Worm (Caenorhabditis elegans): Measurements from ENCODE around the gene C02B8.3.

Gene C02B8.3

DNA sequence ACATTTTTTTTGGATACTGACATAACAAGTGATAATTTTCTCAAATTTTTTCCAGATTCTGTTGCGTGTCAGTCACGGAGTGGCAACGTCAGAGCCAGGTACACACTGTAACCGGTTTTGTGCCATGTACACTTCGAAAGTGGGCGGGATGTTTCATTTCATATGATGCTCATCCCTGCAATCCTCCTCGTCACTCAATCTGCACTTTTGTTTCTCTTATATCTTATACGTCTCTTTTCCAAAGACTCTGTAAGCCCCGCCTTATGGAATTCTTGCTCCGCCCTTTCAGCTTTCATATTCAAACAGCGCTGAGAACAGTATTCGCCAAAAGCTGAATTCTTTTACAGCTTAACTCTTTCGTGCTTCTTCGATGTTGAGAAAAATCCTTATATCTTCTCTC is at the start of gene C02B8.3:
TSS of gene C02B8.3 (plus strand) at position 301 of the 400 bp plus-strand sequence.
- no peak for TF ChIP-seq unc-62 (GFP tag; optimal IDR thresholded peaks at IDR 0.05)

DNA sequence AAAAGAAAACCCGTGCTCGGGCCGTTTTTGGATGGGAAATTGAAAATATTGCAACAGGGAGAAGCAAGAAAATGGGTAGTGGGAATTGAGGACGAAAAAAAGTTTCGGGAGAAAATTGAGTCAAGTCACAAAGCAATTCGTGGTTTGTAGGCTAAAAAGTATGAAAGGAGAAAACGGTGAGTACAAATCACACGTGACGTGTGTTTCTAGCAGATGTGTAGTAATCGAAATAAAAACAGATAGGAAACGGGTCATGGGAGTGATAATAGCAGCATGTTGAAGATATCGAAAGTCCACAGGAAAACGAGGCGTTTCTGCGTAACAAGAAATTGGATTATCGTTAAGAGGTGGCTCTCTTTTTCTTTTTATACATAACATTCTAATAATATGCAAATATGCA is 49.3 kb upstream of the C02B8.3 start:
- no peak for TF ChIP-seq unc-62 (GFP tag; optimal IDR thresholded peaks at IDR 0.05)

DNA sequence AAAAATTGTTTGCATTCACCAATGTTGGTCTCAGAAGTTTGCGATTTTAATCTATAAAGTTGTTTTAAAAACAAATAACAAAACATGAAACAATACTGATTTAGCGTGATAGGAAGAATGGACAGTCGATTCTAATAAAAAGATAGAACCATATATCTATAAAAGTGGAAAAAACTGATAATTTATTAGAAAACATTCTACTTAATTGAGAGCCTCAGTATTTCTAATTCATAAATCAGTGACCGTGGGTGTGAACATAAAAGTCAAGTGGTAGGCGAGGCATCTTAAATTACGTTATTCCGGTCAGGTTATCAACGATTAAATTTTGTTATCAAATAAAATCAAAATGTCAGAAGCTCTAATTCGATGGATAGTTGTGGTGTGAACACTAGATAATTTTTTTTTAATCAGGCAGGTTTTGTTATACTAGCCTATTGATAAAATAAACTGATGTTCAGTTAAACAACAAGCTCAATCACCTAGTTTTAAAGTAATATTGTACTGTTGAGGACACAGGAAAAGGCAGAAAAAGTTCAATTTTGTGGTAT is 40.4 kb upstream of the C02B8.3 start, which contains the start of gene catp-5:
TSS of gene catp-5 (minus strand) at position 51 of the 548 bp plus-strand sequence.
- no peak for TF ChIP-seq unc-62 (GFP tag; optimal IDR thresholded peaks at IDR 0.05)

DNA sequence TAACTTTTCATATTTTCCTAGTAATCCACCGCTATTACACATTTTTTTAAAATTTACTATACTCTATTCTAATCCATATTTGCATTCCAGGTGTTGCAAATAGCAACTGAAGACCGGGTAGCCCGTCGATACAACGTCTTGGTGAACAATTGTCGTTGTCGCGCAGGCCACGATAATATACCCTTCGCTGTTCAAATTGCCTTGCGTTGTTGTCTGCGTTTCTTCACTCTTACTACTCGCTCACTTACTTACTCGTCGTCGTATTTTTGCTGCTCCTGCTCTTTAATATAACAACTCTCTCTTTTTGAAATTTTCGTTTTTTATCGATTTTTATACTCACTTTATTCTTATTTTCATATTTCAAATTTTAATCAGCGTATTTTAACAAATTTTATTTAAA is 35.3 kb upstream of the C02B8.3 start, which contains the start of gene K07E3.2:
TSS of gene K07E3.2 (plus strand) at position 400 of the 400 bp plus-strand sequence.
- TF ChIP-seq unc-62 (GFP tag; optimal IDR thresholded peaks at IDR 0.05): no peak

DNA sequence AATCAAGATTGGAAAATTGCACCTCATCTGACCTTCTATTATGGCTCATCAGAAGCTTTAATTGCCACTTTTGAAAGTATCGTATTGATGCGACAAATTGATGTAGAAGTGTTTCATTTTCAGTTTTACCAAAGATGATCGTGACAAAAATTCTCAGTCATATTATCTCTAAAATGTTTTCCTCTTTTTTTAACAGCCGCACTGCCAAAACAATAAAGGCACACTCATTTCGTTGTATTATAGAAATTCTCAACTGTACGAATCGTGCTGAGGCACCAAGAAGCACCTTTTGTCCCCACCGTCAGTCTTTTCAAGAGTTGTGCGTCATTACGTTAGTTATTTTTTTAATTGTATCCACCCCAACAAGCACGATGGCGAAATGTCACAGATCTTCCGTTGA is 31.3 kb upstream of the C02B8.3 start, which contains the start of gene K07E3.9:
TSS of gene K07E3.9 (plus strand) at position 301 of the 400 bp plus-strand sequence.
- TF ChIP-seq unc-62 (GFP tag; optimal IDR thresholded peaks at IDR 0.05): no peak

DNA sequence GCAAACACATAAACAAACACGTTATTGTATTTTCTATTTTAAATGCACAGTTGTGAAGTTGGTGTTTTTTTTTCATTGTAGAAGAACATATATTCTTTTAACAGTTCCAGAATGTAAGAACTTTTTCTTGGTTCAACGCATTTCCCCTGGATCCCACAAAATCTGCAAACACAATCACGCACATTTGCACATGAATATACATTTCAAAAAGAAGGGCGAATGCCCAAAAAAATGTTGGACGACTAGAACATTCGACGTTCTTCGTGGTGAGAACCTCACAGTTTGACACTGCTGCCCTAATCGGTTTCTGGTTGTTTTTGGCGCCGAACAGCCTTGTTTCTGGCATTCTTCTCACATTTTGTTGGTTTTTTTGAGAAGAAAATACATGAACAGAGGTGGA is 29.7 kb upstream of the C02B8.3 start:
- TF ChIP-seq unc-62 (GFP tag; optimal IDR thresholded peaks at IDR 0.05): no peak

DNA sequence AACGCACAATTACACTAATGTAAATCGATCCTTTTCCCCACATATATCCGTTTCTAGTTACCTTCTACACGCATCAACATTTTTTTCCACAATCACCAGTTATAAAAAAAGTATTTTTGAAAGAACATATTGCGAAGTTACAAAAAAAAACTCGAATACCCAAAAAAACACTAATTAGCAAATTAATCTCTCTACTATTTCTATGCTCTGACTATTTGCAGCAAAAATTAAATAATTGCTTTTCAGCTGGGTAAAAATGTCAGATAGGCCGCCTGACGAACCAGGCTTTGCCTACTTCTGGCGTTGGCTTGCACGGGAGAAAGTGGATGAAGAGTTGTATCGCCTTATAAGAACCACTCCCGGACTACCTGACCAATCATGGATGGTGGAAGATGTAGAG is 29.1 kb upstream of the C02B8.3 start, which contains the start of gene K07E3.1:
TSS of gene K07E3.1 (plus strand) at position 247 of the 400 bp plus-strand sequence.
- no peak for TF ChIP-seq unc-62 (GFP tag; optimal IDR thresholded peaks at IDR 0.05)

DNA sequence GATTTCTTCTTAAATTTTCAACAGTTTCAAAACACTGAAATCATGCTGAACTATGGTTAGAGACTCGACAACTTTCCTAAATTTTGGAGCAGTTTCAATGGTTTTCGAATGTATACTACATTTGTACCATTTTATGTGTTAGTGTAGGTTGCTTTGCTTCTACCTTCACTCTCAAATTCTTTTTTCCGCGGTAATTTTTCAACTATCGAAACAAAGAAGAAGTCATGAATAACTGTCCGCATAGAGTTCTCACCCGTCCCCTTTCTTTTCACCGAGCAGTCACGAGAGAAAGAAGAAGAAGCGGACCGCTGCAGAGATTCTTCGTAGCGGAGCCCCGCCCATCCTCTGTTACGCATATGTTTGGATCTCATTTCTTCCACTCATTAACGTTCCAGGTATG is 23.1 kb upstream of the C02B8.3 start, which contains the start of gene hlh-8:
TSS of gene hlh-8 (plus strand) at position 301 of the 400 bp plus-strand sequence.
- no peak for TF ChIP-seq unc-62 (GFP tag; optimal IDR thresholded peaks at IDR 0.05)

DNA sequence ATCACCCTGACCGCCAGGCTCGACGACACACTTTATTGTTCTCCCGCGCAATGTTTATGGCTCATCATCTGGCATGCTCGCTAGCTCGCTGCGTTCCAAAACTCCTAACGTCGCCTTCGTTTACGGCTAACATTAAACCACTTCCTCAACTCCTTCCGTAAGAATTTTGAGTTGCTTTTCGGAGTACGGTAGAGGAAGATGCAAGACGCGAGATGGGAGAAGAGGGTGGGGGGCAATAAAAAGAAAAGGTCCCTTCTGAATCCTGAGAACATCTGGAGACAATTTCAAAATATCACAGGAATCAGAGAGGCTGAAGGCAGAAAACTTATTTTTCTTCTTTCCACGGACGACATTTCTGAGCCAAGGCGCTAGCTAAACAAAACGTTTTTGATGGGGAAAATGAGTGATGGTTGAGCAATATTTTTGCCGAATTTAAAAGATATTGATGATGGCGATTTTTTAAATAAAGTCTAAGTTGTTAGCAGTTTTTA is 21.4 kb upstream of the C02B8.3 start:
- TF ChIP-seq unc-62 (GFP tag; optimal IDR thresholded peaks at IDR 0.05): no peak

DNA sequence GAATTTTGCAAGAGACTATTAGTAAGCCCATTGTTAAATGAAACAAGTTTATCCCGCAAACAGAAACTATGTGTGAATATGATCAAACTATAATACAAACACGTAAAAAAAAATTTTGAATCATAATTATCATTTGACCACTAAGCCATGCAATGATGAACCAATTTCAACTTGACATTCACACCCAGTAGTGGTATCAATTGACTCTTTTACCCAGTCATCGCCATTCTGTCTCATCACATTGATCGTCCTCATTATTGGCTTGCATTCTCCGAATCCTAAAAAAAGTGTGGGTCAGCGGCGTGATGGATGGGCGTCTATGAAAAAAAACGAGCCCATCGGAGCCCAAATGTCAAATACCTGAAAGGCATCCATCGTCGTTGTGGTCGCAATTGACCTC is 19.0 kb upstream of the C02B8.3 start:
- TF ChIP-seq unc-62 (GFP tag; optimal IDR thresholded peaks at IDR 0.05): no peak

DNA sequence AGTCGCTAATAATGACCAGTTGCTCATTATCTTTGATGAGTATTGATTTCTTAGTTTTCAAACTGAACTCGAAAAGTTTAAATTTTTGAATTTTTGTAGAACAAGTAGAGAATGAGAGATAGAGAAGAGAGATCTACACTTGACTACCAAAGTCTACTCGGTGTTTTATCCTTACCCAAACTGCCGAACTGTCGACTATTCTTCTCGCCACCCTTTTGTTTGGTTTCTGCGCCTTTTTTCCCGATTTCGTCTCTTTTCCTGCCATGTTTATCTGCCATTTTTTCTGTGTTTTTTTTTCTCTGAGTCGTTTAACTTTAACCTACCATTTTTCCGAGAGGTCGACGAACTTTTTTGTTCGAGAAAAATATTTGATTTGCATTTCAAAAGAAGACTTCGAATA is 16.1 kb upstream of the C02B8.3 start, which contains the start of gene C02B8.12:
TSS of gene C02B8.12 (minus strand) at position 175 of the 400 bp plus-strand sequence.
- no peak for TF ChIP-seq unc-62 (GFP tag; optimal IDR thresholded peaks at IDR 0.05)

DNA sequence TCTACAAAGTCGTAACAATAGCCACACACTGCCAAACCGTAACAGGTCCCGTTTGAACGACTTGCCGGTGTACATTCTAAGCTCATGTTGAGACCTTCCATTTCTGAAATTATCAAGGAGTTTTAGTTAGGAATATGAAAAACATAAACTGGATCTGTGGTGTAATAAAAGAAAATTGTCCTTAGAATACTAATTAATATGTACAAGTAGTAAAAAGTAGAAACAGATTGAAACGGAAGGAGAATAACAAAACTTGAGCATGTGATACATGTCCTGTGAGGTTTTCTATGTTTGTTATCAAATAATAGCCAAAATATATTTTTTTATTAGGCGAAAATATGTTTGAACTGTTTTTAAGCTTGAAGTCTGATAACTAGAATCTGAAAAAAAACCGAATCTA is 9.7 kb upstream of the C02B8.3 start, which contains the start of gene frpr-1:
TSS of gene frpr-1 (minus strand) at position 101 of the 400 bp plus-strand sequence.
- TF ChIP-seq unc-62 (GFP tag; optimal IDR thresholded peaks at IDR 0.05): no peak

DNA sequence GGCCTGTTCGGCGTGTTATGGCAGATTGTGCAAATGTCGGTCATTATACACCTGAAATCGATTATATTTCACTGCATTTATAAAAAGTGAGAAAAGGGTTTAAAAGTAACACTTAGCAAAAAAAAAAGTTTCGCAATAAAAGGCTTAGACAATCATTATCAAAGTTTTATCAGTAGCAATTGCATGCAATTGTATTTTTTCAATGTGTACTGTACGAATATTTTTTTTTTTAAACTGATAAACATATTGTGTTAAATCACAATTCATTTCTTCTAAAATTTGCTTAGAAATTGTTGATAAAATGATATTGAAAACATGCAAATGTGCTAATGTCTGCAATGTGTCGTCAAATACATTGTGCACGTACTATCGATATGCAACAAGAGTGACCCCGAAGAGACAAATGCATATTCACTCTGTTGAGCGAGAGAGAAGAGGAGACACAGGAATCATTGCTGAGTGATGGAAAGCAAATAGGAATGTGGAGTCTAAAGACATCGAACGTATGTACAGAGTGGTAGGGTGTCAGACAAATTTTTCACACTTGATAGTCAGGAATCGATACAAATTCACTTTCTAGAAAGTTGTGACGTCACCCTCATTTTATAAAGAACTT is 2.9 kb upstream of the C02B8.3 start, which contains the start of gene C02B8.6:
TSS of gene C02B8.6 (minus strand) at position 51 of the 616 bp plus-strand sequence.
- no peak for TF ChIP-seq unc-62 (GFP tag; optimal IDR thresholded peaks at IDR 0.05)

DNA sequence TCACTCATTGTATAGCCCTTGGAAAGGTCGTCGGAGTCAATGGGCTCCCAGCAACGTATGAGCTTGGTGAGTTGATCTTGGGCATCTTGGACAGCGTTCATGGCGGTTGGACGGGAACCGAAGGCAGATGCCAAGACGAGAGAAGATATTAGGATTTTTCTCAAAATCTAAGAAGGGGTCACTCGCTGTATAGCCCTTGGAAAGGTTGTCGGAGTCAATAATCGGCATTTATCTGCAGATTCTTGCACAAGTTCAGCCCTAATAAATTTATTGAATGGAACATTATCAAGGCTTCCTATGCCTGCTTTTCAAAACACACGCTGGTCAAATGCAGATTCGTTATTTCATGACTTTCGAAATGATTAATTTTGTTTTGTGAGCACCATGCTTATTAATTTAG is 1.5 kb upstream of the C02B8.3 start, which contains the start of gene C02B8.7:
TSS of gene C02B8.7 (minus strand) at position 101 of the 400 bp plus-strand sequence.
- TF ChIP-seq unc-62 (GFP tag; optimal IDR thresholded peaks at IDR 0.05): no peak

DNA sequence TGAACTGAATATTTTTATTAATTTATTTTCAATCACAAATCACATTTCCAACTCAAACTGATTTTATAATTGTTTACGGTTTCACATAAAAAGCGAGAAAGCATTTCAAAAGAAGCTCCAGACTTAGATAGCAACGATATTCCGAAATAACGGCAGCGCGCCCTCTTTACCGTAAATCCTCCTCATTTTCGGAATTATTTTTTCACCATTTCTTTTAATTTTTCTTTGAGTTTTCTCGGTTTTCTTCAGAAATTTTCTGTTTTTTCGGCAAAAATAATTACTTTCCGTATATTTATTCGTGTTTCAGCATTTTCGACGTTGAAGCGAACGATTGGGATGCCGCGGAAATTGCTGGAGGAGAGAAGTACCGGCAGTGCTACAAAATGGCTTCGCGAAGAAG is 8.2 kb downstream of the C02B8.3 start, which contains the start of gene C02B8.1:
TSS of gene C02B8.1 (plus strand) at position 301 of the 400 bp plus-strand sequence.
- TF ChIP-seq unc-62 (GFP tag; optimal IDR thresholded peaks at IDR 0.05): no peak

DNA sequence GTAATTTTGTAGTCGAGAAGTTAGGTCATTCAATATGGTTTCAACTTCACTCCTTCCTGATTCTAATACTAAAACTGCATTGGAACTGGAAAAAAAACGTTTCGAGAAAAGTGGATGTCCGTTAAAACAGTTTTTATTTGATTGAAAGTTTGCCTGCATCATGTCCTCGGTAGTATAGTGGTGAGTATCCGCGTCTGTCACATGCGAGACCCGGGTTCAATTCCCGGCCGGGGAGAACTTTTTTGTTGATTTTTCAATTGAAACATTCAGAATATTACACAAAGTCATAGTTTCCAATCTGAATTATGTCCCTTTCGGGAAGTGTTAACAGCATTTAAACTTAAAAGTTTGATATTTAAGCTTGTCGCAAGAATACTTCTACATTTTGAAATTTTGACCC is 9.7 kb downstream of the C02B8.3 start:
- no peak for TF ChIP-seq unc-62 (GFP tag; optimal IDR thresholded peaks at IDR 0.05)

DNA sequence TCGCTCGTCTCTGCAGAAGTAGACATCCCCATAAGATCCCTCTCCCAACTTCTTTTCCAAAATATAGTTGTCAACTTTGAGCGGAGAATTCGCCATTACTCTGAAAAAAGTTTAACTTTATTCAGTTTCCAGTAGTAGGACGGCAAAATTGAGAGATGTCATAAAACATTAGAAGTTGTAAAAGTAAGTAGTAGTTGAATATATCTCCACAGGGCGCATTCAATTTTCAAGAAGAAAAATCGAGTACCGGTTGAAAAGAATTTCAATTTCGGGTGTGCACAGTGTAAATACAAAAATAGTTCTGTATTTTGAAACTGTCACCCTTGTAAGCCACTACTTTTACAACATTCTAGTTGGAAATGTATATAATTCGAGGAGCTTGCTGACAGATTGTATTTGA is 11.4 kb downstream of the C02B8.3 start, which contains the start of gene F22F1.2:
TSS of gene F22F1.2 (minus strand) at position 101 of the 400 bp plus-strand sequence.
- TF ChIP-seq unc-62 (GFP tag; optimal IDR thresholded peaks at IDR 0.05): no peak

All from whole organism, dauer.